Worm (Caenorhabditis elegans): Measurements from ENCODE around the gene F11A5.18.

The F11A5.18 gene

DNA sequence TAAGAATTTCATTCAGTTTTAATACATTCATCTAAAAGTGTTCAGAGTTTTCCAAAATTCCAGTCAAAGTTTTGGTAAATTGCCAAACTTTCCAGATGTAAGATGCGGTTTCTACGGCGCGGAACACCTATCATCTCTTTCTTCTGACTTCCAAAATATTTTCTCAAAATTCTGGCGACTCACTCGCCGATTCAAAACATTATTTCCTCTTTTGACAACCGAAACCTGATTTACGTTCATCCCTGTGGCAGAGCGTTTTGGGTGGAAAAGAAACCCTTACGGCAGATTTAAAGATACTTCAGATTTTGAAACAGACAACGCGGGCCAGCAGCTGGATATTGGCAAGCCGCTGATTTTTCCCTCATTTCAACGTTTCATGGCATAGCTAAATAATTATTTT, 4.7 kb upstream of the F11A5.18 start, which contains the start of gene F11A5.5:
F11A5.5 (plus strand) TSS at position 301 of the 400 bp plus-strand sequence.
- no peak for TF ChIP-seq ceh-2 (tag; optimal IDR thresholded peaks at IDR 0.05)
- TF ChIP-seq sox-4 (tag; optimal IDR thresholded peaks at IDR 0.05) = no peak
- no peak for TF ChIP-seq pat-9 (tag; optimal IDR thresholded peaks at IDR 0.05)
- no peak for TF ChIP-seq ceh-19 (GFP tag; optimal IDR thresholded peaks at IDR 0.05)
- no peak for TF ChIP-seq ceh-30 (tag; optimal IDR thresholded peaks at IDR 0.05)
- TF ChIP-seq ceh-6 (GFP tag; optimal IDR thresholded peaks at IDR 0.05) = no peak
- no peak for TF ChIP-seq C08G9.2 (tag; optimal IDR thresholded peaks at IDR 0.05)
- no peak for TF ChIP-seq ceh-45 (GFP tag; IDR thresholded peaks at IDR 0.05)
- no peak for TF ChIP-seq C38D4.7 (GFP tag; optimal IDR thresholded peaks at IDR 0.05)
- no peak for TF ChIP-seq odd-2 (tag; optimal IDR thresholded peaks at IDR 0.05)
- no peak for TF ChIP-seq lin-11 (tag; optimal IDR thresholded peaks at IDR 0.05)
- no peak for TF ChIP-seq F13H6.1 (tag; optimal IDR thresholded peaks at IDR 0.05)

DNA sequence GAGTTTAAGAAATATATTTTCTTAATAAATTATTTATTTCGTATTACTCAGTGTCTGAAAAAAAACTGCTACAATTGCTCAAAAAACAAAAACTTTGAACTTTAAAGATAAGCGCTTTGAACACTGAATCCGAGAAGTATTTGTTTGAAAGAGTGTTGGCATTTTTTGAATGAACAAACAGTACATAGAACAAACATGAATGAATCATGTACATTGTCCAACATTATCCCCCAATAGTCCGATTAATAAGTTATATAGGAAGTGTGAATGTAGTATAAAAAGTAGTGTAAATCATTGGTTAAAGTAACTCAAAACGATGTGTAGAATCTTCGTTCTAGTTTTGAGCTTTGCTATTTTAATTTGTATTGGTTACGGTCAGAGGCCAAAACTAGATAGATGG, 988 bp upstream of the F11A5.18 start, which contains the start of gene F11A5.17:
F11A5.17 (plus strand) TSS at position 301 of the 400 bp plus-strand sequence.
- no peak for TF ChIP-seq npax-4 (tag; optimal IDR thresholded peaks at IDR 0.05)
- no peak for TF ChIP-seq eyg-1 (tag; optimal IDR thresholded peaks at IDR 0.05)
- no peak for TF ChIP-seq ceh-22 (tag; optimal IDR thresholded peaks at IDR 0.05)
- no peak for TF ChIP-seq ceh-19 (GFP tag; optimal IDR thresholded peaks at IDR 0.05)
- TF ChIP-seq madf-2 (tag; optimal IDR thresholded peaks at IDR 0.05) = no peak
- no peak for TF ChIP-seq pros-1 (tag; optimal IDR thresholded peaks at IDR 0.05)
- no peak for TF ChIP-seq hlh-6 (tag; optimal IDR thresholded peaks at IDR 0.05)
- no peak for TF ChIP-seq ceh-14 (tag; optimal IDR thresholded peaks at IDR 0.05)
- no peak for TF ChIP-seq elt-2 (tag; optimal IDR thresholded peaks at IDR 0.05)
- no peak for TF ChIP-seq lim-6 (tag; optimal IDR thresholded peaks at IDR 0.05)
- TF ChIP-seq C08G9.2 (tag; optimal IDR thresholded peaks at IDR 0.05) = no peak
- no peak for TF ChIP-seq K02D7.2 (tag; optimal IDR thresholded peaks at IDR 0.05)
- no peak for TF ChIP-seq tbx-7 (tag; optimal IDR thresholded peaks at IDR 0.05)
- TF ChIP-seq ets-4 (tag; optimal IDR thresholded peaks at IDR 0.05) = no peak
- TF ChIP-seq zip-5 (tag; optimal IDR thresholded peaks at IDR 0.05) = no peak
- no peak for TF ChIP-seq pha-2 (tag; optimal IDR thresholded peaks at IDR 0.05)
- TF ChIP-seq ceh-31 (tag; optimal IDR thresholded peaks at IDR 0.05) = no peak
- no peak for TF ChIP-seq elt-4 (tag; optimal IDR thresholded peaks at IDR 0.05)
- TF ChIP-seq nhr-11 (tag; optimal IDR thresholded peaks at IDR 0.05) = no peak
- TF ChIP-seq ceh-45 (GFP tag; IDR thresholded peaks at IDR 0.05) = no peak

DNA sequence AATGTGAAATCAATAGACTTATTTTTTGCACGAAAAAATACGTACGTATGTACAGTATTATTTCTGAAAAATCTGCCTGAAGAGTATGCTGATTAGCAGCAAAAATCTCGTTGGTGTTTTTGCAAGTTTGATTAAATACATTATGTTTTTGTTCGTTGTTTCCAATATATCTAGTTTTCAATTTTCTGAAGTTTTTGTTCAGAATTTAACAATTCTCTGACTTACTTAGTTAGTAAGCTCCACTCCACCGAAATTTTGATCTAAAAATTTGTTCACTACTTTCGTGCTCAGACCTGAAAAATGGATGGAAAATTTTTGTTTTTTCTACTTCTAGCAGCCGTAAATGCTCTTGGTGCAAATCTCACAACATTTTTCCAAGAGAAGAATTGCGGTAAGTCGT, 2.2 kb downstream of the F11A5.18 start, which contains the start of gene irld-26:
irld-26 (plus strand) TSS at position 301 of the 400 bp plus-strand sequence.
- no peak for TF ChIP-seq hlh-15 (tag; optimal IDR thresholded peaks at IDR 0.05)
- no peak for TF ChIP-seq K02D7.2 (tag; optimal IDR thresholded peaks at IDR 0.05)
- TF ChIP-seq dmd-4 (tag; optimal IDR thresholded peaks at IDR 0.05; ENCODE audit: borderline replicate concordance) = no peak
- no peak for TF ChIP-seq pat-9 (tag; optimal IDR thresholded peaks at IDR 0.05)
- no peak for TF ChIP-seq F13H6.1 (tag; optimal IDR thresholded peaks at IDR 0.05)
- TF ChIP-seq eyg-1 (tag; optimal IDR thresholded peaks at IDR 0.05) = no peak
- no peak for TF ChIP-seq pax-1 (tag; optimal IDR thresholded peaks at IDR 0.05)
- no peak for TF ChIP-seq tbx-7 (tag; optimal IDR thresholded peaks at IDR 0.05)
- no peak for TF ChIP-seq ceh-31 (tag; optimal IDR thresholded peaks at IDR 0.05)
- no peak for TF ChIP-seq K09A11.1 (tag; optimal IDR thresholded peaks at IDR 0.05; ENCODE audit: insufficient read depth)
- no peak for TF ChIP-seq pha-2 (tag; optimal IDR thresholded peaks at IDR 0.05)
- TF ChIP-seq ceh-34 (tag; optimal IDR thresholded peaks at IDR 0.05) = no peak
- TF ChIP-seq syd-9 (tag; optimal IDR thresholded peaks at IDR 0.05) = no peak

DNA sequence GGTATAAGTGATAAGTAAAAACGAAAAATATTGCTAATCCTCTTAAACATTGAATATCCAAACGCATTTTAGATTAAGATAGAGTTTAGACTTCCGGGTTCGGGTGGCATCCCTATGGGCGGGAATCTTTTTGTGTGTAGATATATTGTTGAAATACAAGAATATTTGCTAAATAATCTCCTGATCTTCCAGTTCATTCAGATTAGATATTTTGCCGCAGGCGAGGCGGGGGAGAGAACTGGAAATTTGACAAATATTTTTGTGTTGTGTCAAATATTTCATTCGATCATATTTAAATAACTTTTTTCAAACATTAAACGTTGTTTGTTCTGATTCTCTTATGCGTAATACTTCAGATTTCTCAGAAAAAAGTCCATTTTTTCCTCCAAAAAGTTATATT, 7.1 kb downstream of the F11A5.18 start, which contains the start of gene oac-15:
oac-15 (minus strand) TSS at position 101 of the 400 bp plus-strand sequence.
- no peak for TF ChIP-seq nhr-11 (tag; optimal IDR thresholded peaks at IDR 0.05)
- no peak for TF ChIP-seq rnt-1 (tag; optimal IDR thresholded peaks at IDR 0.05)
- no peak for TF ChIP-seq hlh-15 (tag; optimal IDR thresholded peaks at IDR 0.05)
- no peak for TF ChIP-seq pag-3 (tag; optimal IDR thresholded peaks at IDR 0.05; ENCODE audit: borderline replicate concordance)
- TF ChIP-seq sox-2 (GFP tag; IDR thresholded peaks at IDR 0.05) = no peak
- no peak for TF ChIP-seq pax-1 (tag; optimal IDR thresholded peaks at IDR 0.05)
- TF ChIP-seq ceh-22 (tag; optimal IDR thresholded peaks at IDR 0.05) = no peak
